Fruit fly (Drosophila melanogaster) whole organism, embryonic: ENCODE data around the gene sky.

Experiments
- ATbp ChIP-seq: fragments of 200-800 bp; sonication (Bioruptor generic); optimal IDR thresholded peaks from 2 replicates; lab custom pipeline; 2017; ENCODE audit warnings: missing biosample characterization, mild to moderate bottlenecking, missing genetic modification characterization, missing genetic modification reagents
- B-H2 ChIP-seq: fragments of 200-800 bp; sonication (Bioruptor generic); optimal IDR thresholded peaks from 2 replicates; lab custom pipeline; 2018; ENCODE audit warnings: missing biosample characterization, mild to moderate bottlenecking, missing genetic modification characterization
- CG10209 ChIP-seq: fragments of 200-800 bp; sonication (Bioruptor generic); optimal IDR thresholded peaks from 3 replicates; lab custom pipeline; 2017; ENCODE audit warnings: missing biosample characterization, mild to moderate bottlenecking, missing genetic modification characterization, missing genetic modification reagents
- CG1024 ChIP-seq: fragments of 200-800 bp; sonication (Bioruptor generic); IDR thresholded peaks from 2 replicates; pipeline ENCODE4 v1.3.6; 2022; ENCODE audit warnings: missing biosample characterization, missing genetic modification characterization
- CG11085 ChIP-seq: fragments of 200-800 bp; sonication (Bioruptor generic); IDR thresholded peaks from 2 replicates; pipeline ENCODE4 v1.3.6; 2022; ENCODE audit warnings: missing biosample characterization, missing genetic modification characterization
- CG1233 ChIP-seq: fragments of 200-800 bp; sonication (Bioruptor generic); optimal IDR thresholded peaks from 4 replicates; lab custom pipeline; 2018; ENCODE audit warnings: missing biosample characterization, mild to moderate bottlenecking, missing genetic modification characterization
- CG12769 ChIP-seq: fragments of 200-800 bp; sonication (Bioruptor generic); optimal IDR thresholded peaks from 2 replicates; lab custom pipeline; 2019; ENCODE audit warnings: missing biosample characterization, mild to moderate bottlenecking, missing genetic modification characterization, moderate library complexity
- CG14050 ChIP-seq: fragments of 200-800 bp; sonication (Bioruptor generic); IDR thresholded peaks from 3 replicates; pipeline ENCODE4 v1.3.6; 2022; ENCODE audit warnings: missing biosample characterization, missing genetic modification characterization
- CG15514 ChIP-seq: fragments of 200-800 bp; sonication (Bioruptor generic); optimal IDR thresholded peaks from 3 replicates; lab custom pipeline; 2017; ENCODE audit warnings: missing biosample characterization, missing genetic modification characterization, mild to moderate bottlenecking, moderate library complexity, missing genetic modification reagents
- CG1602 ChIP-seq: fragments of 200-800 bp; sonication (Bioruptor generic); optimal IDR thresholded peaks from 3 replicates; lab custom pipeline; 2016; ENCODE audit warnings: missing biosample characterization, missing genetic modification characterization
- CG17361 ChIP-seq: fragments of 200-800 bp; sonication (Bioruptor generic); IDR thresholded peaks from 3 replicates; pipeline ENCODE4 v1.3.6; 2022; ENCODE audit warnings: missing biosample characterization, missing genetic modification characterization
- CG2120 ChIP-seq: fragments of 200-800 bp; sonication (Bioruptor generic); optimal IDR thresholded peaks from 3 replicates; lab custom pipeline; 2016; ENCODE audit warnings: missing biosample characterization, missing genetic modification characterization
- CG30403 ChIP-seq: fragments of 200-800 bp; sonication (Bioruptor generic); optimal IDR thresholded peaks from 3 replicates; lab custom pipeline; 2016; ENCODE audit warnings: missing biosample characterization, missing genetic modification characterization
- CG3726 ChIP-seq: fragments of 200-800 bp; sonication (Bioruptor generic); IDR thresholded peaks from 3 replicates; pipeline ENCODE4, ENCODE4 v1.3.6; 2022; ENCODE audit warnings: missing biosample characterization, missing genetic modification characterization
- CG4282 ChIP-seq: fragments of 200-800 bp; sonication (Bioruptor generic); optimal IDR thresholded peaks from 2 replicates; lab custom pipeline; 2016; ENCODE audit warnings: missing biosample characterization, missing genetic modification characterization
- CG4617 ChIP-seq: fragments of 200-800 bp; sonication (Bioruptor generic); optimal IDR thresholded peaks from 3 replicates; lab custom pipeline; 2016; ENCODE audit warnings: missing biosample characterization, missing genetic modification characterization, borderline replicate concordance
- CG5180 ChIP-seq: fragments of 200-800 bp; sonication (Bioruptor generic); optimal IDR thresholded peaks from 3 replicates; lab custom pipeline; 2017; ENCODE audit warnings: missing biosample characterization, missing genetic modification characterization, mild to moderate bottlenecking, moderate library complexity, missing genetic modification reagents
- CG6272 ChIP-seq: fragments of 200-800 bp; sonication (Bioruptor generic); IDR thresholded peaks from 2 replicates; pipeline ENCODE4 v1.3.6; 2022; ENCODE audit warnings: missing biosample characterization, missing genetic modification characterization
- CG6683 ChIP-seq: fragments of 200-800 bp; sonication (Bioruptor generic); optimal IDR thresholded peaks from 2 replicates; lab custom pipeline; 2017; ENCODE audit warnings: missing biosample characterization, mild to moderate bottlenecking, missing genetic modification characterization, missing genetic modification reagents
- CG8281 ChIP-seq: fragments of 200-800 bp; sonication (Bioruptor generic); optimal IDR thresholded peaks from 2 replicates; lab custom pipeline; 2018; ENCODE audit warnings: missing biosample characterization, mild to moderate bottlenecking, missing genetic modification characterization, moderate library complexity
- CG8388 ChIP-seq: fragments of 200-800 bp; sonication (Bioruptor generic); optimal IDR thresholded peaks from 2 replicates; lab custom pipeline; 2019; ENCODE audit warnings: missing biosample characterization, mild to moderate bottlenecking, missing genetic modification characterization, moderate library complexity
- Dfd ChIP-seq, 2 experiments: fragments of >200 bp; optimal IDR thresholded peaks; 2 replicates each; lab custom pipeline; 2017; ENCODE audit warnings: missing biosample characterization in 2 of 2, missing genetic modification characterization in 2 of 2
- Dip3 ChIP-seq: fragments of 200-800 bp; sonication (Bioruptor generic); optimal IDR thresholded peaks from 3 replicates; lab custom pipeline; 2016; ENCODE audit warnings: missing biosample characterization, missing genetic modification characterization
- H15 ChIP-seq: fragments of 200-800 bp; sonication (Bioruptor generic); IDR thresholded peaks from 3 replicates; pipeline ENCODE4 v1.3.6; 2022; ENCODE audit warnings: missing biosample characterization, missing genetic modification characterization
- HmgZ ChIP-seq: fragments of 200-800 bp; sonication (Bioruptor generic); optimal IDR thresholded peaks from 2 replicates; lab custom pipeline; 2018; ENCODE audit warnings: missing biosample characterization, mild to moderate bottlenecking, missing genetic modification characterization
- MESR4 ChIP-seq: fragments of 200-800 bp; sonication (Bioruptor generic); optimal IDR thresholded peaks from 2 replicates; lab custom pipeline; 2018; ENCODE audit warnings: missing biosample characterization, mild to moderate bottlenecking, missing genetic modification characterization, moderate library complexity
- Max ChIP-seq: fragments of 200-800 bp; sonication (Bioruptor generic); optimal IDR thresholded peaks from 2 replicates; lab custom pipeline; 2016; ENCODE audit warnings: missing biosample characterization, mild to moderate bottlenecking, missing genetic modification characterization
- Side ChIP-seq: fragments of 200-800 bp; sonication (Bioruptor generic); optimal IDR thresholded peaks from 2 replicates; lab custom pipeline; 2016; ENCODE audit warnings: missing biosample characterization, missing genetic modification characterization
- cato ChIP-seq: fragments of 200-800 bp; sonication (Bioruptor generic); optimal IDR thresholded peaks from 2 replicates; lab custom pipeline; 2016; ENCODE audit warnings: missing biosample characterization, missing genetic modification characterization, borderline replicate concordance
- chn ChIP-seq: fragments of 200-800 bp; sonication (Bioruptor generic); optimal IDR thresholded peaks from 2 replicates; lab custom pipeline; 2016; ENCODE audit warnings: missing biosample characterization, missing genetic modification characterization
- crc ChIP-seq: fragments of 200-800 bp; sonication (Bioruptor generic); optimal IDR thresholded peaks from 2 replicates; lab custom pipeline; 2016; ENCODE audit warnings: missing biosample characterization, missing genetic modification characterization
- croc ChIP-seq: fragments of 200-800 bp; sonication (Bioruptor generic); conservative IDR thresholded peaks from 3 replicates; pipeline ENCODE4 v1.3.6; 2022; ENCODE audit warnings: missing biosample characterization, missing genetic modification characterization
- cwo ChIP-seq: fragments of 200-800 bp; sonication (Bioruptor generic); optimal IDR thresholded peaks from 3 replicates; lab custom pipeline; 2017; ENCODE audit warnings: missing biosample characterization, missing genetic modification characterization, mild to moderate bottlenecking, moderate library complexity, missing genetic modification reagents
- danr ChIP-seq: fragments of 200-800 bp; sonication (Bioruptor generic); IDR thresholded peaks from 2 replicates; pipeline ENCODE4 v1.3.6; 2022; ENCODE audit warnings: missing biosample characterization, missing genetic modification characterization
- esg ChIP-seq: fragments of 200-800 bp; sonication (Bioruptor generic); conservative IDR thresholded peaks from 2 replicates; pipeline ENCODE4 v1.3.6; 2022; ENCODE audit warnings: missing biosample characterization, missing genetic modification characterization
- exex ChIP-seq: fragments of 200-800 bp; sonication (Bioruptor generic); optimal IDR thresholded peaks from 4 replicates; lab custom pipeline; 2018; ENCODE audit warnings: missing biosample characterization, mild to moderate bottlenecking, missing genetic modification characterization, moderate library complexity
- fd102C ChIP-seq: fragments of 200-800 bp; sonication (Bioruptor generic); optimal IDR thresholded peaks from 2 replicates; lab custom pipeline; 2018; ENCODE audit warnings: missing biosample characterization, mild to moderate bottlenecking, missing genetic modification characterization, moderate library complexity
- gfzf ChIP-seq: fragments of 200-800 bp; sonication (Bioruptor generic); optimal IDR thresholded peaks from 2 replicates; lab custom pipeline; 2016; ENCODE audit warnings: missing biosample characterization, mild to moderate bottlenecking, missing genetic modification characterization, moderate library complexity
- grn ChIP-seq: fragments of 200-800 bp; sonication (Bioruptor generic); optimal IDR thresholded peaks from 3 replicates; lab custom pipeline; 2017; ENCODE audit warnings: missing biosample characterization, missing genetic modification characterization
- gsb ChIP-seq: fragments of 200-800 bp; sonication (Bioruptor generic); IDR thresholded peaks from 2 replicates; pipeline ENCODE4 v1.3.6; 2022; ENCODE audit warnings: missing biosample characterization, missing genetic modification characterization
- ham ChIP-seq: fragments of 200-800 bp; sonication (Bioruptor generic); IDR thresholded peaks from 2 replicates; pipeline ENCODE4 v1.3.6; 2022; ENCODE audit warnings: missing biosample characterization, missing genetic modification characterization
- kay ChIP-seq: fragments of 200-800 bp; sonication (Bioruptor generic); optimal IDR thresholded peaks from 2 replicates; lab custom pipeline; 2016; ENCODE audit warnings: missing biosample characterization, missing genetic modification characterization
- knrl ChIP-seq: fragments of 200-800 bp; sonication (Bioruptor generic); IDR thresholded peaks from 3 replicates; pipeline ENCODE4 v1.3.6; 2022; ENCODE audit warnings: missing biosample characterization, missing genetic modification characterization; ENCODE audit not compliant: partially characterized antibody
- lab ChIP-seq: fragments of 200-800 bp; sonication (Bioruptor generic); optimal IDR thresholded peaks from 3 replicates; lab custom pipeline; 2017; ENCODE audit warnings: missing biosample characterization, missing genetic modification characterization, mild to moderate bottlenecking, moderate library complexity, missing genetic modification reagents
- nerfin-2 ChIP-seq: fragments of 200-800 bp; sonication (Bioruptor generic); IDR thresholded peaks from 2 replicates; pipeline ENCODE4 v1.3.6; 2022; ENCODE audit warnings: missing biosample characterization, missing genetic modification characterization; ENCODE audit not compliant: partially characterized antibody
- p53 ChIP-seq: fragments of 200-800 bp; sonication (Bioruptor generic); optimal IDR thresholded peaks from 2 replicates; lab custom pipeline; 2016; ENCODE audit warnings: missing biosample characterization, missing genetic modification characterization
- shn ChIP-seq: fragments of 200-800 bp; sonication (Bioruptor generic); optimal IDR thresholded peaks from 3 replicates; lab custom pipeline; 2016; ENCODE audit warnings: missing biosample characterization, missing genetic modification characterization
- slbo ChIP-seq: fragments of 200-800 bp; sonication (Bioruptor generic); IDR thresholded peaks from 2 replicates; pipeline ENCODE4 v1.3.6; 2022; ENCODE audit warnings: missing biosample characterization, missing genetic modification characterization
- zfh1 ChIP-seq: fragments of 200-800 bp; sonication (Bioruptor generic); IDR thresholded peaks from 3 replicates; pipeline ENCODE4 v1.3.6; 2022; ENCODE audit warnings: missing biosample characterization, missing genetic modification characterization

Gene sky

dm6 chr2L:20944886-20945558 is 26.3 kb upstream of the sky start (continued):
- TF ChIP-seq ham (GFP tag; lab: Robert Waterston, UW) (no peak), Dip3 (GFP tag; lab: Kevin White, UChicago) (no peak), Side (GFP tag; lab: Kevin White, UChicago) (peak; percentile 4), danr (GFP tag; lab: Robert Waterston, UW) (no peak), knrl (GFP tag; lab: Robert Waterston, UW) (no peak), fd102C (GFP tag; lab: Kevin White, UChicago) (no peak), CG17361 (peak; percentile 56; the same call in 2 of the 3 replicates), cwo (GFP tag; lab: Kevin White, UChicago) (peak; percentile 21), kay (GFP tag; lab: Kevin White, UChicago) (no peak), CG6272 (no peak), CG11085 (GFP tag; lab: Robert Waterston, UW) (no peak), MESR4 (GFP tag; lab: Kevin White, UChicago) (no peak), CG14050 (GFP tag; lab: Robert Waterston, UW) (no peak), zfh1 (GFP tag; lab: Robert Waterston, UW) (peak; percentile 66; the same call in 2 of the 3 replicates), CG10209 (GFP tag; lab: Kevin White, UChicago) (peak; percentile 24), grn (GFP tag; lab: Kevin White, UChicago) (no peak), H15 (GFP tag; lab: Robert Waterston, UW) (no peak), CG1602 (GFP tag; lab: Kevin White, UChicago) (peak; percentile 29), cato (GFP tag; lab: Kevin White, UChicago) (no peak), Max (no peak), CG1024 (GFP tag; lab: Robert Waterston, UW) (no peak), CG3726 (GFP tag; lab: Robert Waterston, UW) (no peak), gfzf (GFP tag; lab: Kevin White, UChicago) (peak; percentile 10), CG4617 (GFP tag; lab: Kevin White, UChicago) (no peak), slbo (GFP tag; lab: Robert Waterston, UW) (0 out of 2 replicates have a peak, but pooled peaks have one; percentile 32), gsb (GFP tag; lab: Robert Waterston, UW) (no peak), p53 (GFP tag; lab: Kevin White, UChicago) (no peak), CG8281 (tag; lab: Kevin White, UChicago) (no peak), ATbp (peak; percentile 77), CG8388 (peak; percentile 67), CG5180 (peak; percentile 30), exex (no peak), CG1233 (GFP tag; lab: Kevin White, UChicago) (peak; percentile 24), B-H2 (GFP tag; lab: Kevin White, UChicago) (no peak), esg (GFP tag; lab: Robert Waterston, UW) (peak; percentile 43), CG6683 (GFP tag; lab: Kevin White, UChicago) (no peak), nerfin-2 (GFP tag; lab: Robert Waterston, UW) (no peak), CG12769 (peak; percentile 56), crc (GFP tag; lab: Kevin White, UChicago) (no peak), shn (GFP tag; lab: Kevin White, UChicago) (no peak), CG30403 (GFP tag; lab: Kevin White, UChicago) (peak; percentile 45), chn (GFP tag; lab: Kevin White, UChicago) (peak; percentile 40), lab (GFP tag; lab: Kevin White, UChicago) (peak; percentile 62), CG2120 (peak; percentile 26), CG15514 (GFP tag; lab: Kevin White, UChicago) (peak; percentile 7), CG4282 (GFP tag; lab: Kevin White, UChicago) (no peak), HmgZ (tag; lab: Kevin White, UChicago) (no peak), Dfd (GFP tag; optimal IDR thresholded peaks at IDR 0.05; lab: Kevin White, UChicago) (no peak), croc (GFP tag; lab: Robert Waterston, UW) (peak; percentile 53)
